Worm (Caenorhabditis elegans): Measurements from ENCODE around the gene tmem-24.
A peak's percentile ranks its signal among the peaks of the same experiment; 100 is the strongest.

Gene tmem-24

ce11 chrX:3631550-3631949 lies 13.1 kb downstream of the tmem-24 start (continued):
- no peak for TF ChIP-seq egl-27 (tag; optimal IDR thresholded peaks at IDR 0.05)
- no peak for TF ChIP-seq nhr-10 (tag; optimal IDR thresholded peaks at IDR 0.05)
- TF ChIP-seq pha-4 (GFP tag; IDR thresholded peaks at IDR 0.05) = no peak
- no peak for TF ChIP-seq pha-4 (tag; optimal IDR thresholded peaks at IDR 0.05)
- TF ChIP-seq daf-19 (GFP tag; conservative IDR thresholded peaks at IDR 0.05) = no peak
- TF ChIP-seq nhr-77 (tag; optimal IDR thresholded peaks at IDR 0.05) = no peak
- TF ChIP-seq fkh-10 (GFP tag; optimal IDR thresholded peaks at IDR 0.05) = no peak
- peak; percentile 66 for TF ChIP-seq lim-7 (GFP tag; IDR thresholded peaks at IDR 0.05)
- peak; percentile 53; the same call in 1 of the 2 replicates for TF ChIP-seq nhr-41 (GFP tag; IDR thresholded peaks at IDR 0.05)
- 0 out of 2 replicates have a peak, but pooled peaks have one; percentile 10 for TF ChIP-seq F26F4.8 (GFP tag; conservative IDR thresholded peaks at IDR 0.05)
- peak; percentile 49 for TF ChIP-seq vab-7 (GFP tag; IDR thresholded peaks at IDR 0.05)
- no peak for TF ChIP-seq nhr-48 (tag; optimal IDR thresholded peaks at IDR 0.05)
- TF ChIP-seq mep-1 (tag; optimal IDR thresholded peaks at IDR 0.05) = no peak
- TF ChIP-seq php-3 (GFP tag; IDR thresholded peaks at IDR 0.05) = no peak
- no peak for TF ChIP-seq lin-29 (GFP tag; IDR thresholded peaks at IDR 0.05)
- TF ChIP-seq snpc-1.2 (GFP tag; IDR thresholded peaks at IDR 0.05) = peak; percentile 13; the same call in 1 of the 2 replicates
- no peak for TF ChIP-seq lin-15B (tag; optimal IDR thresholded peaks at IDR 0.05)
- no peak for TF ChIP-seq ZK546.5 (tag; optimal IDR thresholded peaks at IDR 0.05)
- no peak for TF ChIP-seq rbr-2 (tag; optimal IDR thresholded peaks at IDR 0.05)
- TF ChIP-seq Y105C5A.15 (GFP tag; IDR thresholded peaks at IDR 0.05) = no peak
- no peak for TF ChIP-seq zag-1 (tag; optimal IDR thresholded peaks at IDR 0.05)
- TF ChIP-seq T20F7.1 (GFP tag; optimal IDR thresholded peaks at IDR 0.05) = no peak
- no peak for TF ChIP-seq hlh-11 (tag; optimal IDR thresholded peaks at IDR 0.05)
- TF ChIP-seq ztf-11 (tag; optimal IDR thresholded peaks at IDR 0.05) = no peak
- no peak for TF ChIP-seq T26A8.4 (GFP tag; IDR thresholded peaks at IDR 0.05)
- TF ChIP-seq pqm-1 (tag; optimal IDR thresholded peaks at IDR 0.05) = no peak
- TF ChIP-seq dve-1 (tag; optimal IDR thresholded peaks at IDR 0.05; ENCODE audit: insufficient read depth) = no peak
- peak; percentile 47; the same call in 1 of the 2 replicates for TF ChIP-seq tag-97 (GFP tag; IDR thresholded peaks at IDR 0.05)
- TF ChIP-seq dmd-8 (GFP tag; IDR thresholded peaks at IDR 0.05) = 0 out of 2 replicates have a peak, but pooled peaks have one; percentile 20
- TF ChIP-seq mes-2 (tag; optimal IDR thresholded peaks at IDR 0.05; ENCODE audit: poor library complexity, severe bottlenecking) = no peak
- TF ChIP-seq nhr-111 (GFP tag; optimal IDR thresholded peaks at IDR 0.05) = no peak
- no peak; the same call in 1 of the 2 replicates for TF ChIP-seq madf-9 (GFP tag; conservative IDR thresholded peaks at IDR 0.05)
- no peak for TF ChIP-seq ceh-32 (tag; optimal IDR thresholded peaks at IDR 0.05; ENCODE audit: poor library complexity)
- 0 out of 2 replicates have a peak, but pooled peaks have one; percentile 3 for TF ChIP-seq arid-1 (GFP tag; conservative IDR thresholded peaks at IDR 0.05)
- no peak for TF ChIP-seq lin-1 (GFP tag; IDR thresholded peaks at IDR 0.05)
- no peak for TF ChIP-seq zfp-3 (GFP tag; conservative IDR thresholded peaks at IDR 0.05)
- TF ChIP-seq Y48G9A.11 (GFP tag; IDR thresholded peaks at IDR 0.05) = peak; percentile 56
- TF ChIP-seq lir-3 (tag; optimal IDR thresholded peaks at IDR 0.05) = no peak
- peak in 1 of 2 experiments; percentile 56; a peak in 1 of 4 replicates for TF ChIP-seq madf-5 (GFP tag; IDR thresholded peaks at IDR 0.05)
- no peak for TF ChIP-seq aly-2 (tag; optimal IDR thresholded peaks at IDR 0.05)

ce11 chrX:3630090-3630489 lies 14.6 kb downstream of the tmem-24 start:
- TF ChIP-seq aha-1 (tag) (peak; percentile 58), unc-62 (GFP tag; optimal IDR thresholded peaks at IDR 0.05 in 1 of 2) (peak in 1 of 2 experiments; percentile 93), unc-62 (tag; optimal IDR thresholded peaks at IDR 0.05) (no peak), ceh-82 (tag; optimal IDR thresholded peaks at IDR 0.05) (no peak), spr-1 (tag; optimal IDR thresholded peaks at IDR 0.05) (no peak)
